Fruit fly (Drosophila melanogaster) whole organism, embryonic: Measurements from ENCODE around the gene CG34180.

ENCODE experiments used
- ATbp ChIP-seq: fragments of 200-800 bp; sonication (Bioruptor generic); optimal IDR thresholded peaks from 2 replicates; lab custom pipeline; 2017; ENCODE audit warnings: missing biosample characterization, mild to moderate bottlenecking, missing genetic modification characterization, missing genetic modification reagents
- Atf6 ChIP-seq: fragments of 200-800 bp; sonication (Bioruptor generic); IDR thresholded peaks from 2 replicates; pipeline ENCODE4 v1.3.6; 2022; ENCODE audit warnings: missing biosample characterization, missing genetic modification characterization
- Awh ChIP-seq: fragments of 200-800 bp; sonication (Bioruptor generic); IDR thresholded peaks from 2 replicates; pipeline ENCODE4, ENCODE4 v1.3.6; 2022; ENCODE audit warnings: missing biosample characterization, missing genetic modification characterization
- Blimp-1 ChIP-seq: fragments of 200-800 bp; sonication (Bioruptor generic); optimal IDR thresholded peaks from 3 replicates; lab custom pipeline; 2018; ENCODE audit warnings: missing biosample characterization, missing genetic modification characterization, mild to moderate bottlenecking, moderate library complexity, missing genetic modification reagents
- BtbVII ChIP-seq: fragments of 200-800 bp; sonication (Bioruptor generic); optimal IDR thresholded peaks from 3 replicates; lab custom pipeline; 2017; ENCODE audit warnings: missing biosample characterization, mild to moderate bottlenecking, missing genetic modification characterization
- C15 ChIP-seq: fragments of 200-800 bp; sonication (Bioruptor generic); IDR thresholded peaks from 3 replicates; pipeline ENCODE4 v1.3.6; 2022; ENCODE audit warnings: missing biosample characterization, missing genetic modification characterization
- CG10147 ChIP-seq: fragments of 200-800 bp; sonication (Bioruptor generic); optimal IDR thresholded peaks from 2 replicates; lab custom pipeline; 2019; ENCODE audit warnings: missing biosample characterization, mild to moderate bottlenecking, missing genetic modification characterization, moderate library complexity
- CG11723 ChIP-seq: fragments of 200-800 bp; sonication (Bioruptor generic); optimal IDR thresholded peaks from 2 replicates; lab custom pipeline; 2017; ENCODE audit warnings: missing biosample characterization, mild to moderate bottlenecking, missing genetic modification characterization
- CG12744 ChIP-seq: fragments of 200-800 bp; sonication (Bioruptor generic); optimal IDR thresholded peaks from 2 replicates; lab custom pipeline; 2016; ENCODE audit warnings: missing biosample characterization, missing genetic modification characterization
- CG12769 ChIP-seq: fragments of 200-800 bp; sonication (Bioruptor generic); optimal IDR thresholded peaks from 2 replicates; lab custom pipeline; 2019; ENCODE audit warnings: missing biosample characterization, mild to moderate bottlenecking, missing genetic modification characterization, moderate library complexity
- CG13123 ChIP-seq: fragments of 200-800 bp; sonication (Bioruptor generic); optimal IDR thresholded peaks from 2 replicates; lab custom pipeline; 2016; ENCODE audit warnings: missing biosample characterization, missing genetic modification characterization
- CG13624 ChIP-seq: fragments of 200-800 bp; sonication (Bioruptor generic); optimal IDR thresholded peaks from 2 replicates; lab custom pipeline; 2016; ENCODE audit warnings: missing biosample characterization, missing genetic modification characterization
- CG14441 ChIP-seq: fragments of 200-800 bp; sonication (Bioruptor generic); IDR thresholded peaks from 2 replicates; pipeline ENCODE4 v1.3.6; 2022; ENCODE audit warnings: missing biosample characterization, missing genetic modification characterization
- CG1832 ChIP-seq: fragments of 200-800 bp; sonication (Bioruptor generic); optimal IDR thresholded peaks from 2 replicates; lab custom pipeline; 2017; ENCODE audit warnings: missing biosample characterization, mild to moderate bottlenecking, missing genetic modification characterization, inconsistent platforms
- CG2129 ChIP-seq: fragments of 200-800 bp; sonication (Bioruptor generic); IDR thresholded peaks from 2 replicates; pipeline ENCODE4 v1.3.6; 2022; ENCODE audit warnings: missing biosample characterization, missing genetic modification characterization; ENCODE audit not compliant: partially characterized antibody
- CG30403 ChIP-seq: fragments of 200-800 bp; sonication (Bioruptor generic); optimal IDR thresholded peaks from 3 replicates; lab custom pipeline; 2016; ENCODE audit warnings: missing biosample characterization, missing genetic modification characterization
- CG31365 ChIP-seq: fragments of 200-800 bp; sonication (Bioruptor generic); optimal IDR thresholded peaks from 2 replicates; lab custom pipeline; 2018; ENCODE audit warnings: missing biosample characterization, mild to moderate bottlenecking, missing genetic modification characterization
- CG3163 ChIP-seq: fragments of 200-800 bp; sonication (Bioruptor generic); optimal IDR thresholded peaks from 3 replicates; lab custom pipeline; 2016; ENCODE audit warnings: missing biosample characterization, missing genetic modification characterization
- CG3726 ChIP-seq: fragments of 200-800 bp; sonication (Bioruptor generic); IDR thresholded peaks from 3 replicates; pipeline ENCODE4, ENCODE4 v1.3.6; 2022; ENCODE audit warnings: missing biosample characterization, missing genetic modification characterization
- CG3995 ChIP-seq: fragments of 200-800 bp; sonication (Bioruptor generic); optimal IDR thresholded peaks from 3 replicates; lab custom pipeline; 2016; ENCODE audit warnings: missing biosample characterization, missing genetic modification characterization
- CG4730 ChIP-seq: fragments of 200-800 bp; sonication (Bioruptor generic); IDR thresholded peaks from 2 replicates; pipeline ENCODE4 v1.3.6; 2022; ENCODE audit warnings: missing biosample characterization, missing genetic modification characterization
- CG4820 ChIP-seq: fragments of 200-800 bp; sonication (Bioruptor generic); optimal IDR thresholded peaks from 3 replicates; lab custom pipeline; 2016; ENCODE audit warnings: missing biosample characterization, missing genetic modification characterization
- CG7271 ChIP-seq: fragments of 200-800 bp; sonication (Bioruptor generic); optimal IDR thresholded peaks from 2 replicates; lab custom pipeline; 2018; ENCODE audit warnings: missing biosample characterization, mild to moderate bottlenecking, missing genetic modification characterization, moderate library complexity
- CG8359 ChIP-seq: fragments of 200-800 bp; sonication (Bioruptor generic); optimal IDR thresholded peaks from 2 replicates; lab custom pipeline; 2017; ENCODE audit warnings: missing biosample characterization, mild to moderate bottlenecking, missing genetic modification characterization, borderline replicate concordance
- HLH4C ChIP-seq: fragments of 200-800 bp; sonication (Bioruptor generic); IDR thresholded peaks from 3 replicates; pipeline ENCODE4 v1.3.6; 2022; ENCODE audit warnings: missing biosample characterization, missing genetic modification characterization; ENCODE audit not compliant: partially characterized antibody
- HmgD ChIP-seq: fragments of 200-800 bp; sonication (Bioruptor generic); optimal IDR thresholded peaks from 3 replicates; lab custom pipeline; 2016; ENCODE audit warnings: missing biosample characterization, missing genetic modification characterization
- Hr3 ChIP-seq: fragments of 200-800 bp; sonication (Bioruptor generic); optimal IDR thresholded peaks from 3 replicates; lab custom pipeline; 2016; ENCODE audit warnings: missing biosample characterization, missing genetic modification characterization
- MBD-R2 ChIP-seq: fragments of 200-800 bp; sonication (Bioruptor generic); IDR thresholded peaks from 2 replicates; pipeline ENCODE4 v1.3.6; 2022; ENCODE audit warnings: missing biosample characterization, missing genetic modification characterization
- MTF-1 ChIP-seq: fragments of 200-800 bp; sonication (Bioruptor generic); optimal IDR thresholded peaks from 2 replicates; lab custom pipeline; 2018; ENCODE audit warnings: missing biosample characterization, mild to moderate bottlenecking, missing genetic modification characterization, borderline replicate concordance
- NK7.1 ChIP-seq: fragments of 200-800 bp; sonication (Bioruptor generic); optimal IDR thresholded peaks from 3 replicates; lab custom pipeline; 2016; ENCODE audit warnings: missing biosample characterization, missing genetic modification characterization
- Stat92E ChIP-seq, 3 experiments: fragments of >200 bp in 2 of 3; fragments of 200-800 bp in 1 of 3; sonication (Bioruptor generic) in 1 of 3; optimal IDR thresholded peaks; 2 replicates each; lab custom pipeline; 2017 to 2019; ENCODE audit warnings: missing biosample characterization in 3 of 3, missing genetic modification characterization in 3 of 3, mild to moderate bottlenecking in 1 of 3, moderate library complexity in 1 of 3
- Xrp1 ChIP-seq: fragments of 200-800 bp; sonication (Bioruptor generic); IDR thresholded peaks from 2 replicates; pipeline ENCODE4 v1.3.6; 2022; ENCODE audit warnings: missing biosample characterization, missing genetic modification characterization
- az2 ChIP-seq: fragments of 200-800 bp; sonication (Bioruptor generic); optimal IDR thresholded peaks from 3 replicates; lab custom pipeline; 2016; ENCODE audit warnings: missing biosample characterization, missing genetic modification characterization
- crp ChIP-seq, 2 experiments: fragments of 200-800 bp; sonication (Bioruptor generic); optimal IDR thresholded peaks; 2 replicates in 1 of 2; 3 replicates in 1 of 2; lab custom pipeline; 2017; ENCODE audit warnings: missing biosample characterization in 2 of 2, missing genetic modification characterization in 2 of 2, mild to moderate bottlenecking in 1 of 2, moderate library complexity in 1 of 2
- fd96Cb ChIP-seq: fragments of 200-800 bp; sonication (Bioruptor generic); optimal IDR thresholded peaks from 2 replicates; lab custom pipeline; 2018; ENCODE audit warnings: missing biosample characterization, mild to moderate bottlenecking, missing genetic modification characterization, moderate library complexity
- gem ChIP-seq: fragments of 200-800 bp; sonication (Bioruptor generic); optimal IDR thresholded peaks from 2 replicates; lab custom pipeline; 2019; ENCODE audit warnings: missing biosample characterization, mild to moderate bottlenecking, missing genetic modification characterization, moderate library complexity
- grau ChIP-seq: fragments of 200-800 bp; optimal IDR thresholded peaks from 3 replicates; lab custom pipeline; 2019; ENCODE audit warnings: missing biosample characterization, mild to moderate bottlenecking, missing genetic modification characterization, moderate library complexity
- gro ChIP-seq: fragments of 200-800 bp; sonication (Bioruptor generic); optimal IDR thresholded peaks from 2 replicates; lab custom pipeline; 2016; ENCODE audit warnings: missing biosample characterization, missing genetic modification characterization
- gsb ChIP-seq: fragments of 200-800 bp; sonication (Bioruptor generic); IDR thresholded peaks from 2 replicates; pipeline ENCODE4 v1.3.6; 2022; ENCODE audit warnings: missing biosample characterization, missing genetic modification characterization
- jumu ChIP-seq: fragments of 200-800 bp; sonication (Bioruptor generic); optimal IDR thresholded peaks from 3 replicates; lab custom pipeline; 2016; ENCODE audit warnings: missing biosample characterization, missing genetic modification characterization
- lab ChIP-seq: fragments of 200-800 bp; sonication (Bioruptor generic); optimal IDR thresholded peaks from 3 replicates; lab custom pipeline; 2017; ENCODE audit warnings: missing biosample characterization, missing genetic modification characterization, mild to moderate bottlenecking, moderate library complexity, missing genetic modification reagents
- mirr ChIP-seq: fragments of 200-800 bp; sonication (Bioruptor generic); optimal IDR thresholded peaks from 3 replicates; lab custom pipeline; 2018; ENCODE audit warnings: missing biosample characterization, mild to moderate bottlenecking, missing genetic modification characterization
- pan ChIP-seq, 4 experiments: fragments of >200 bp in 3 of 4; fragments of 200-800 bp in 1 of 4; sonication (Bioruptor generic) in 1 of 4; optimal IDR thresholded peaks in 3 of 4; IDR thresholded peaks in 1 of 4; 2 replicates each; pipeline versions ENCODE4 v1.3.6 to Lab custom; 2017 to 2022; ENCODE audit warnings: missing biosample characterization in 2 of 4, missing genetic modification characterization in 2 of 4, mixed read lengths in 1 of 4
- pita ChIP-seq: fragments of 200-800 bp; sonication (Bioruptor generic); optimal IDR thresholded peaks from 2 replicates; lab custom pipeline; 2017; ENCODE audit warnings: missing biosample characterization, mild to moderate bottlenecking, missing genetic modification characterization
- row ChIP-seq: fragments of 200-800 bp; sonication (Bioruptor generic); IDR thresholded peaks from 3 replicates; pipeline ENCODE4 v1.3.6; 2022; ENCODE audit warnings: missing biosample characterization, missing genetic modification characterization
- sens-2 ChIP-seq: fragments of 200-800 bp; sonication (Bioruptor generic); IDR thresholded peaks from 2 replicates; pipeline ENCODE4 v1.3.6; 2022; ENCODE audit warnings: missing biosample characterization, missing genetic modification characterization
- ttk ChIP-seq: fragments of 200-800 bp; sonication (Bioruptor generic); IDR thresholded peaks from 2 replicates; pipeline ENCODE4 v2.1.2; 2022; ENCODE audit warnings: missing biosample characterization, missing genetic modification characterization
- unc-4 ChIP-seq: fragments of 200-800 bp; sonication (Bioruptor generic); IDR thresholded peaks from 2 replicates; pipeline ENCODE4 v1.3.6; 2022; ENCODE audit warnings: missing biosample characterization, missing genetic modification characterization; ENCODE audit not compliant: partially characterized antibody
- vnd ChIP-seq: fragments of 200-800 bp; sonication (Bioruptor generic); IDR thresholded peaks from 3 replicates; pipeline ENCODE4 v1.3.6; 2022; ENCODE audit warnings: missing biosample characterization, missing genetic modification characterization; ENCODE audit not compliant: partially characterized antibody

The CG34180 gene

DNA sequence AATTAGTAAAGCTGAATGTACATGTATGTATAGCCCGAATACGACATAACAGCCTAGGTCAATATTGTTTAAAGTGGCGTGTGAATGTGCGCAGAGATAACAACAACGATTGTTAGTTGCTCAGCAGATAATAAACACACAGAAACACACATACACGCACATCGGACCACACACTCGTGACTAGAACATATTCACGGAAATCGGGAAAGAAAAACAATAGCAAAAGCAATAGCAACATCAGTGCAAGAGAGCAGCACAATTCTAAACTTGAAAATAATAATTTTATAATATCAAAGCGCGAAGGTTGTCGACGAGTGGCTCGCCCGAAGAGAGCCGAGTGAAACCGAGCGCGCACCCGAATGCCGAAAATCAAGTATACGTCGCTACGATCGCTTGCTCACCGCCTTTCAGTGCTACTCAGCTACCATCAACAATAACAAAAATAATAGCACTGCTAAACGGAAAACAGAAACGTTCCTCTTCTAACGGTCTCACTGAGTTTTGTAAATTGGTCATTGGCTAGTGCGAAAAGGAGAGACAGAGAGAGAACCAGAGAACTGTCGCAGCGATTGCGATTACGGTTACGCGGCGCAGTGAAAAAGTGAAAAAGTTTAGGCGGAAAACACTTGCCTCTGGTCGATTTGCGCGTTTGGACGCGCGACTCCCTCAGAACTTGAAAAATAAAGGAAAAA lies 22.8 kb downstream of the CG34180 start (continued):
- no peak for TF ChIP-seq crp (GFP tag; optimal IDR thresholded peaks at IDR 0.05; lab: Kevin White, UChicago)
- TF ChIP-seq CG3995 (GFP tag; lab: Kevin White, UChicago): no peak
- TF ChIP-seq CG2129 (GFP tag; lab: Robert Waterston, UW): no peak
- no peak for TF ChIP-seq MBD-R2 (GFP tag; lab: Robert Waterston, UW)
- no peak for TF ChIP-seq az2 (GFP tag; lab: Kevin White, UChicago)
- no peak for TF ChIP-seq CG13624 (GFP tag; lab: Kevin White, UChicago)
- peak; percentile 19 for TF ChIP-seq gem (tag; lab: Kevin White, UChicago)
- peak; percentile 70 for TF ChIP-seq CG12769 (tag; lab: Kevin White, UChicago)
- no peak for TF ChIP-seq HLH4C (GFP tag; lab: Robert Waterston, UW)
- no peak for TF ChIP-seq CG3163
- TF ChIP-seq Atf6 (GFP tag; lab: Robert Waterston, UW): no peak
- no peak for TF ChIP-seq CG1832 (GFP tag; lab: Kevin White, UChicago)
- no peak for TF ChIP-seq Hr3 (GFP tag; lab: Kevin White, UChicago)
- no peak for TF ChIP-seq CG4730
- TF ChIP-seq ATbp: no peak
- no peak for TF ChIP-seq ttk
- no peak for TF ChIP-seq grau (tag; lab: Kevin White, UChicago)
- TF ChIP-seq lab (GFP tag; lab: Kevin White, UChicago): peak; percentile 56
- TF ChIP-seq MTF-1 (GFP tag; lab: Kevin White, UChicago): no peak
- TF ChIP-seq gsb (GFP tag; lab: Robert Waterston, UW): no peak
- no peak for TF ChIP-seq CG14441 (GFP tag; lab: Robert Waterston, UW)
- no peak for TF ChIP-seq CG8359 (GFP tag; lab: Kevin White, UChicago)
- no peak for TF ChIP-seq CG3726 (GFP tag; lab: Robert Waterston, UW)
- TF ChIP-seq CG31365 (tag; lab: Kevin White, UChicago): no peak
- TF ChIP-seq Stat92E (GFP tag; optimal IDR thresholded peaks at IDR 0.05; lab: Kevin White, UChicago): no peak
- TF ChIP-seq unc-4: no peak
- no peak for TF ChIP-seq HmgD (GFP tag; lab: Kevin White, UChicago)
- TF ChIP-seq CG11723: no peak
- TF ChIP-seq BtbVII: no peak
- no peak for TF ChIP-seq CG10147 (GFP tag; lab: Kevin White, UChicago)
- TF ChIP-seq CG30403: no peak
- no peak for TF ChIP-seq CG4820 (GFP tag; lab: Kevin White, UChicago)
- TF ChIP-seq mirr: peak; percentile 98
- TF ChIP-seq CG7271 (tag; lab: Kevin White, UChicago): no peak
- no peak for TF ChIP-seq NK7.1 (GFP tag; lab: Kevin White, UChicago)
- TF ChIP-seq sens-2: no peak
- no peak for TF ChIP-seq C15 (GFP tag; lab: Robert Waterston, UW)
- no peak for TF ChIP-seq gro
- no peak for TF ChIP-seq pan (optimal IDR thresholded peaks at IDR 0.05; lab: Kevin White, UChicago)
- TF ChIP-seq pan (GFP tag; optimal IDR thresholded peaks at IDR 0.05 in 1 of 2, IDR thresholded peaks at IDR 0.05 in 1 of 2): no peak
- TF ChIP-seq Blimp-1: no peak
- no peak for TF ChIP-seq jumu (GFP tag; lab: Kevin White, UChicago)
- TF ChIP-seq CG13123 (GFP tag; lab: Kevin White, UChicago): no peak
- no peak for TF ChIP-seq Awh (GFP tag; lab: Robert Waterston, UW)
- TF ChIP-seq fd96Cb (tag; lab: Kevin White, UChicago): no peak
- TF ChIP-seq CG12744 (GFP tag; lab: Kevin White, UChicago): no peak
- TF ChIP-seq pita: no peak
- TF ChIP-seq vnd (GFP tag; lab: Robert Waterston, UW): 0 out of 3 replicates have a peak, but pooled peaks have one; percentile 21
- TF ChIP-seq Xrp1 (GFP tag; lab: Robert Waterston, UW): no peak
- TF ChIP-seq row (GFP tag; lab: Robert Waterston, UW): no peak
